Fruit fly (Drosophila melanogaster) whole organism: Measurements from ENCODE around the gene CG10035.

ENCODE experiments used
- CG8478 ChIP-seq: fragments of >200 bp; optimal IDR thresholded peaks from 2 replicates; lab custom pipeline; 2018; ENCODE audit warnings: inconsistent platforms
- Dll ChIP-seq: fragments of >200 bp; optimal IDR thresholded peaks from 2 replicates; lab custom pipeline; 2017
- EcR ChIP-seq, 2 experiments: fragments of >200 bp; optimal IDR thresholded peaks; 2 replicates each; lab custom pipeline; 2017; ENCODE audit warnings: missing biosample characterization in 2 of 2, missing genetic modification characterization in 2 of 2, missing genetic modification reagents in 2 of 2
- pan ChIP-seq: fragments of >200 bp; optimal IDR thresholded peaks from 2 replicates; lab custom pipeline; 2017
- psq ChIP-seq: fragments of >200 bp; optimal IDR thresholded peaks from 2 replicates; lab custom pipeline; 2017
- usp ChIP-seq: fragments of >200 bp; optimal IDR thresholded peaks from 2 replicates; lab custom pipeline; 2017; ENCODE audit warnings: missing biosample characterization, missing genetic modification characterization, mixed read lengths

Gene CG10035

dm6 chr3R:12406235-12407196, 24.0 kb upstream of the CG10035 start, which contains the start of gene CG5167:
CG5167 (plus strand) TSS chr3R:12406532.
- TF ChIP-seq Dll (lab: Kevin White, UChicago) (no peak), psq (no peak), pan (lab: Kevin White, UChicago) (no peak), usp (GFP tag; lab: Kevin White, UChicago) (no peak), EcR (GFP tag; optimal IDR thresholded peaks at IDR 0.05; lab: Kevin White, UChicago) (no peak), CG8478 (no peak)

dm6 chr3R:12405928-12406234, 23.4 kb upstream of the CG10035 start, which contains the start of gene Cyp9f2:
Cyp9f2 (minus strand) TSS chr3R:12406028.
- no peak for TF ChIP-seq CG8478
- TF ChIP-seq EcR (GFP tag; optimal IDR thresholded peaks at IDR 0.05; lab: Kevin White, UChicago), result no peak
- TF ChIP-seq Dll (lab: Kevin White, UChicago), result no peak
- TF ChIP-seq usp (GFP tag; lab: Kevin White, UChicago), result no peak
- TF ChIP-seq pan (lab: Kevin White, UChicago), result no peak
- no peak for TF ChIP-seq psq

- TF ChIP-seq psq, result no peak
Measured at dm6 chr3R:12405134-12405533, 22.6 kb upstream of the CG10035 start.

- TF ChIP-seq Dll (lab: Kevin White, UChicago), result no peak
- TF ChIP-seq CG8478, result no peak
- no peak for TF ChIP-seq psq
- no peak for TF ChIP-seq usp (GFP tag; lab: Kevin White, UChicago)
- TF ChIP-seq pan (lab: Kevin White, UChicago), result no peak
- no peak for TF ChIP-seq EcR (GFP tag; optimal IDR thresholded peaks at IDR 0.05; lab: Kevin White, UChicago)
Measured at dm6 chr3R:12402935-12403334, 20.4 kb upstream of the CG10035 start.

- TF ChIP-seq psq (no peak), usp (GFP tag; lab: Kevin White, UChicago) (no peak), CG8478 (no peak), pan (lab: Kevin White, UChicago) (no peak), Dll (lab: Kevin White, UChicago) (no peak), EcR (GFP tag; optimal IDR thresholded peaks at IDR 0.05; lab: Kevin White, UChicago) (no peak)
Measured at dm6 chr3R:12401672-12402296, 19.3 kb upstream of the CG10035 start, which contains the start of gene DNAlig3. DNAlig3 (minus strand) TSS chr3R:12401839.

dm6 chr3R:12398620-12399247, 16.2 kb upstream of the CG10035 start, which contains the start of gene Cyp9f3:
Cyp9f3 (minus strand) TSS chr3R:12398929.
- TF ChIP-seq EcR (GFP tag; optimal IDR thresholded peaks at IDR 0.05; lab: Kevin White, UChicago), result no peak
- TF ChIP-seq CG8478, result no peak
- TF ChIP-seq usp (GFP tag; lab: Kevin White, UChicago), result no peak

dm6 chr3R:12398054-12398453, 15.6 kb upstream of the CG10035 start:
- TF ChIP-seq EcR (GFP tag; optimal IDR thresholded peaks at IDR 0.05; lab: Kevin White, UChicago), result no peak
- no peak for TF ChIP-seq CG8478
- no peak for TF ChIP-seq Dll (lab: Kevin White, UChicago)
- no peak for TF ChIP-seq usp (GFP tag; lab: Kevin White, UChicago)
- TF ChIP-seq psq, result no peak
- TF ChIP-seq pan (lab: Kevin White, UChicago), result no peak

dm6 chr3R:12395880-12396279, 13.4 kb upstream of the CG10035 start, which contains the start of the genes CG10096 and CG10097:
CG10096 (minus strand) TSS chr3R:12395980.
CG10097 (minus strand) TSS chr3R:12395980.
- TF ChIP-seq pan (lab: Kevin White, UChicago) (no peak), psq (no peak), EcR (GFP tag; optimal IDR thresholded peaks at IDR 0.05; lab: Kevin White, UChicago) (no peak)

- TF ChIP-seq CG8478 (no peak), Dll (lab: Kevin White, UChicago) (no peak), pan (lab: Kevin White, UChicago) (no peak), psq (no peak)
Measured at dm6 chr3R:12386965-12387364, 4.5 kb upstream of the CG10035 start, which contains the start of gene CG33098. CG33098 (plus strand) TSS chr3R:12387188.

dm6 chr3R:12385949-12386348, 3.5 kb upstream of the CG10035 start, which contains the start of gene Sol1:
Sol1 (plus strand) TSS chr3R:12386249.
- TF ChIP-seq usp (GFP tag; lab: Kevin White, UChicago) (no peak), CG8478 (no peak), pan (lab: Kevin White, UChicago) (no peak), EcR (GFP tag; optimal IDR thresholded peaks at IDR 0.05; lab: Kevin White, UChicago) (no peak), psq (no peak), Dll (lab: Kevin White, UChicago) (no peak)

dm6 chr3R:12384274-12384673, 1.8 kb upstream of the CG10035 start:
- TF ChIP-seq Dll (lab: Kevin White, UChicago) (no peak), psq (no peak)

- no peak for TF ChIP-seq pan (lab: Kevin White, UChicago)
- no peak for TF ChIP-seq psq
- TF ChIP-seq usp (GFP tag; lab: Kevin White, UChicago), result no peak
- TF ChIP-seq CG8478, result no peak
- no peak for TF ChIP-seq Dll (lab: Kevin White, UChicago)
- no peak for TF ChIP-seq EcR (GFP tag; optimal IDR thresholded peaks at IDR 0.05; lab: Kevin White, UChicago)
Measured at dm6 chr3R:12383784-12384183, 1.3 kb upstream of the CG10035 start.
